Worm (Caenorhabditis elegans): ENCODE data around the gene Y70C5A.2.
"Not testable (repeated sequence)": the region's sequence is repeated elsewhere in the genome, so short reads cannot be mapped to it uniquely, and the experiment has no call there.

Y70C5A.2 gene

DNA sequence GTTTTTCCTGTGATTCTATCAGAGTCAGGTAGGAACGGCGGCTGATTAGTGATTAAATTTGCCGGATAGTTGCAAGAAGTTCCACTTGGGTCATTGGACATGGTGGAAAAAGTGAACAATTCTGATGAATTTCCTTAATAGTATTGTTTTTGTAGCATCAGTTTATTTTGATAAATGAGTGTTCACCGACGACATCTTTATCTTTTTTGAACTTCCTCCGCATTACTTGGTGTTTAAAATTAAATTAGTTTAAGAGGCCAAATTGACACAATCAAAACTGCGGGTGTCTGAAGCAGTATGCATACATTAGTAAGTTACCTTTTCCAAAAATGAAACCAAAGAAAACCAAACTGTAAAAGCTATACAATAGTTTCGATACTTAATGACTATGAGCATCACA lies 26.2 kb upstream of the Y70C5A.2 start, which contains the start of gene W06G6.11:
Gene W06G6.11 (minus strand): TSS at position 101 of the 400 bp plus-strand sequence.
- not testable (repeated sequence) for TF ChIP-seq ceh-13 (GFP tag; optimal IDR thresholded peaks at IDR 0.05); hnd-1 (tag; optimal IDR thresholded peaks at IDR 0.05); hmg-4 (GFP tag; optimal IDR thresholded peaks at IDR 0.05)

DNA sequence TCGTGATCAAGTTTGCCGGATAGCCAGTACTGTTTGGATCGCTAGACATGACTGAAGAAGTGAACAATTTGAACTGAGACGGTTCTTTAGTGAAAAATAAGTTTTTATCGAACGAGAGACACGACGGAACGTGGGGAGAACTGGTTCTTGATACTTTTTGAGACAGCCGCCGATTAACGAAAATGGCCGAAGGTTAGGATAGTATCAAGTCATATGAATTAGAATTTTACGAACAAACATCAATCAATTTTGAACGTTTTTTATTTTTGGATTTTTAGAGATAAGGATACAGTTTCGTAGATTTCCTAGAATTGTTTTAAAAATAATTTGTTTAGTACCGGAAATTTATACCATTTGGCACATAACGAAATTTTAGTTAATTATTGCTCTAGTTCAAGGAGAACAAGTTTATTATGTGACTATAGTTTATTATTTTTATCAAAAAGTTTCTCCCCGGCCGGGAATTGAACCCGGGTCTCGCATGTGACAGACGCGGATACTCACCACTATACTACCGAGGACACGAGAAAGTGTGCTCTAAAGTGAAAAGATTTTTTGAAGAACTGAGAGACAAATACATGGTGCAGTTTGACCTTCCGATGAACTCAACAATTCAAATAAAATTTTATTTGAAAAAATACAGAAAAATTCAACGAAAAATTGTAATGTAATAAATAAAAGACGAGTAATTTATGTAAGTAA lies 25.5 kb upstream of the Y70C5A.2 start, which contains the start of gene W06G6.20:
Gene W06G6.20 (minus strand): TSS at position 51 of the 702 bp plus-strand sequence.
- no peak for TF ChIP-seq ceh-13 (GFP tag; optimal IDR thresholded peaks at IDR 0.05)
- no peak for TF ChIP-seq ama-1 (optimal IDR thresholded peaks at IDR 0.05)
- no peak for TF ChIP-seq B0310.2 (tag; optimal IDR thresholded peaks at IDR 0.05)
- no peak for TF ChIP-seq sea-1 (GFP tag; conservative IDR thresholded peaks at IDR 0.05)

DNA sequence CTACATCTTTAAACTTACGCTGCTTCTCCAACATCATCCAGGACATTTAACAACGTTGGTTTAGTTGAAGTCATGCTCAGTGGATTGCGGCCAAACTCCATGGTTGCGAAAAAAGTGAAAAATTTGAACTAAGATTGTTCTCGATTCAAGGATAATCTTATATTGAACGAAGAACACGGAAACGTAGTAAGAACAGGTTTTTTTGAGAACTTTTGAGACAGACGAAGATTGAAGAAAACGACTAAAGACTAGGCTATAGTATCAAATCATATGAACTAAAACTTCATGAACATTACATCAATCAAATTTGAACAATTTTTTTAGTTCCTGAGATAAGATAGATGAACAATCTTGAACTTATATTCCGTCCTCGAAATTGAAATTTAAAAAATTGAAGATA lies 24.1 kb upstream of the Y70C5A.2 start, which contains the start of gene W06G6.10:
Gene W06G6.10 (minus strand): TSS at position 101 of the 400 bp plus-strand sequence.
- TF ChIP-seq flt-1 (GFP tag; IDR thresholded peaks at IDR 0.05) (no peak), B0310.2 (tag; optimal IDR thresholded peaks at IDR 0.05) (no peak), sea-1 (GFP tag; conservative IDR thresholded peaks at IDR 0.05) (no peak), tbx-11 (GFP tag; IDR thresholded peaks at IDR 0.05) (no peak)

DNA sequence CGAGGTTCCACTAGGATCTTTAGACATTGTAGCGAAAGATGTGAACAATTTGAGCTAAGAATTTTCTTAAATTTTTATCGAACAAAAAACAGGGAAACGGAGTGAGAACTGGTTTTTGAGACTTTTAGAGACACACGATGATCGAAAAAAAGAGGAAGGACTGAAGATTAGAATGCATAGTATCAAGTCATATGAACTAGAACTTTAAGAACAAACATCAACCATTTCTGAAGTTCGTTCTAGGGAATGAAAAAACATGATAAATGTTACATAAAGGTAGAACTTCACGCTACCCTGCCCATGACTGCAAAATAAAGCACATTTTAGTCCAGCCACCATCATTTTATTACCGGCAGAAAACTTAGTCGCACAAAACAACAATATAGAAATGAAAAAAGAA lies 23.4 kb upstream of the Y70C5A.2 start, which contains the start of gene W06G6.9:
Gene W06G6.9 (minus strand): TSS at position 101 of the 400 bp plus-strand sequence.
- TF ChIP-seq hnd-1 (tag; optimal IDR thresholded peaks at IDR 0.05) (no peak), sea-1 (GFP tag; conservative IDR thresholded peaks at IDR 0.05) (no peak), ceh-13 (GFP tag; optimal IDR thresholded peaks at IDR 0.05) (no peak), ama-1 (optimal IDR thresholded peaks at IDR 0.05) (no peak), B0310.2 (tag; optimal IDR thresholded peaks at IDR 0.05) (no peak), scrt-1 (GFP tag; IDR thresholded peaks at IDR 0.05) (no peak), F13C5.2 (tag; optimal IDR thresholded peaks at IDR 0.05) (no peak), hmbx-1 (tag; optimal IDR thresholded peaks at IDR 0.05) (no peak), pes-1 (GFP tag; IDR thresholded peaks at IDR 0.05) (no peak), ceh-36 (tag; optimal IDR thresholded peaks at IDR 0.05) (no peak), hmg-4 (GFP tag; optimal IDR thresholded peaks at IDR 0.05) (no peak), ets-7 (tag; optimal IDR thresholded peaks at IDR 0.05) (no peak), tbx-11 (GFP tag; IDR thresholded peaks at IDR 0.05) (no peak), tbx-37 (GFP tag; conservative IDR thresholded peaks at IDR 0.05) (no peak), flt-1 (GFP tag; IDR thresholded peaks at IDR 0.05) (no peak)

DNA sequence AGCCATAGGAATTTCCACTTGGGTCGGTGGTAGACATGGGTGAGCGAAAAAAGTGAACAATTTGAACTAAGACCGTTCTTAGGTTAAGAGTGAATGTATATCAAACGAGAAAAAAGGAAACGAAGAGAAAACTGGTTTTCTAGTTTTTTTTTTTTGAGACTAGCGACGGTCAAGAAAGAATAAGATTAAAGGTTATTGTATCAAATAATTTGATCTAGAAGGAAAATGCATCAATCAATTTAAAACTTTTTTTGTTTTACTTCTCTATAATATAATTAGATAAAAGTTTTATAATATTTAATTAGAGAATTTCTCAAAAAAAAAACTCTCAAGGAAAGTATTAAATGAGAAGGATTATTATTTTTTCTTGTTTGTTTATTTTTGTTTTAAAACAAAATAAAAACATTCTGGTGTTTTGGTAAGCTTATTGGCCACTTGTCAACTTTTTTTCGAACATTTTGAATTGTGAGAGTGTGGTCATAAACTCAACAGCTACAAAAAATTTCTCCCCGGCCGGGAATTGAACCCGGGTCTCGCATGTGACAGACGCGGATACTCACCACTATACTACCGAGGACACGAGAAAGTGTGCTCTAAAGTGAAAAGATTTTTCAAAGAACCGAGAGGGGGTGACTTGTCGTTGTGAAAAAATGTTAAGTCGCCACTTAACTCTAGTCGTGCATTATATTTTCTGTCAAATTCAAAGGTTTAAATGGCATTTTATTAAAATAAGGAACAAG lies 22.4 kb upstream of the Y70C5A.2 start, which contains the start of gene W06G6.17:
Gene W06G6.17 (minus strand): TSS at position 51 of the 740 bp plus-strand sequence.
- TF ChIP-seq ceh-36 (tag; optimal IDR thresholded peaks at IDR 0.05) (no peak), sea-1 (GFP tag; conservative IDR thresholded peaks at IDR 0.05) (no peak), tbx-11 (GFP tag; IDR thresholded peaks at IDR 0.05) (no peak), hmg-4 (GFP tag; optimal IDR thresholded peaks at IDR 0.05) (no peak), hmbx-1 (tag; optimal IDR thresholded peaks at IDR 0.05) (no peak), pes-1 (GFP tag; IDR thresholded peaks at IDR 0.05) (no peak), aly-1 (tag; optimal IDR thresholded peaks at IDR 0.05) (no peak), hnd-1 (tag; optimal IDR thresholded peaks at IDR 0.05) (no peak), F13C5.2 (tag; optimal IDR thresholded peaks at IDR 0.05) (no peak), scrt-1 (GFP tag; IDR thresholded peaks at IDR 0.05) (no peak), tbx-37 (GFP tag; conservative IDR thresholded peaks at IDR 0.05) (no peak), ama-1 (optimal IDR thresholded peaks at IDR 0.05) (no peak), B0310.2 (tag; optimal IDR thresholded peaks at IDR 0.05) (no peak), ets-7 (tag; optimal IDR thresholded peaks at IDR 0.05) (no peak), tra-4 (tag; optimal IDR thresholded peaks at IDR 0.05) (no peak), flt-1 (GFP tag; IDR thresholded peaks at IDR 0.05) (no peak)

DNA sequence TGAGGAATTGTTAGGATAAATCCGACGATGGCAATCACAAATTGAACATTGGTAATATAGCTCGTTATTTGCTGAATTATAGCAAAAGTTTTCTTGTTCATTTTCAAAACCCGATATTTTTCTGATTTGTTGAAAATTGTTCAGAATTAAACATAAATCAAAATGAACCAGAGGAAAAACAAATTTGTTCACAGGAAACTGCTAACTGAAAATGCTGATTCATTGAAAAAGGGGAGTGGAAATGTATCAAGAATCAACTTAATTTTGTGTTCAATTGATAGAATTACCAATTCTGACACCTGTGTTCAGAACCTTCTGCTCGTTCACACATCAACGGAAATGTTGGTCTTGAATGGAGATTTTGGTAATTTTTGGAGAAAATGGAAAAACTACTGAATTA lies 20.5 kb upstream of the Y70C5A.2 start, which contains the start of gene srw-77:
Gene srw-77 (minus strand): TSS at position 101 of the 400 bp plus-strand sequence.
- TF ChIP-seq sea-1 (GFP tag; conservative IDR thresholded peaks at IDR 0.05), result no peak
- TF ChIP-seq ets-7 (tag; optimal IDR thresholded peaks at IDR 0.05), result no peak
- TF ChIP-seq aly-1 (tag; optimal IDR thresholded peaks at IDR 0.05), result no peak
- no peak for TF ChIP-seq hmg-4 (GFP tag; optimal IDR thresholded peaks at IDR 0.05)
- no peak for TF ChIP-seq B0310.2 (tag; optimal IDR thresholded peaks at IDR 0.05)

DNA sequence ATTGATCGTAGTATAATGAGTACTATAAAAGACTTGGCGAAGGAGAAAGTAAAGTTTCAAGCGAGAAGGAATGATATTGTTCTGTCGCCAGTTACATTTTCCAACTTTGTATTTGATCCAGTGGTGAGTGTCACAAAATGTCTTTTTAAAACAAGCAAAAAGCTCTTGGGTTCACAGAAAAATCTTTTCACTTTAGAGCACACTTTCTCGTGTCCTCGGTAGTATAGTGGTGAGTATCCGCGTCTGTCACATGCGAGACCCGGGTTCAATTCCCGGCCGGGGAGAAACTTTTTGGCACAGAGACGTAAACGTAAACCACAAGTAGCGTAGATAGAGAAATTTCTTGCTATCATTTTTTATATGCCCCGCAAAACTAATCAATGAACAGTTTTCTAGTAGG lies 17.4 kb upstream of the Y70C5A.2 start:
- TF ChIP-seq F13C5.2 (tag; optimal IDR thresholded peaks at IDR 0.05) (no peak), pes-1 (GFP tag; IDR thresholded peaks at IDR 0.05) (no peak), tbx-37 (GFP tag; conservative IDR thresholded peaks at IDR 0.05) (no peak), sea-1 (GFP tag; conservative IDR thresholded peaks at IDR 0.05) (no peak), tbx-11 (GFP tag; IDR thresholded peaks at IDR 0.05) (no peak), aly-1 (tag; optimal IDR thresholded peaks at IDR 0.05) (no peak), hmbx-1 (tag; optimal IDR thresholded peaks at IDR 0.05) (no peak), ceh-13 (GFP tag; optimal IDR thresholded peaks at IDR 0.05) (no peak), ceh-36 (tag; optimal IDR thresholded peaks at IDR 0.05) (no peak), B0310.2 (tag; optimal IDR thresholded peaks at IDR 0.05) (no peak), flt-1 (GFP tag; IDR thresholded peaks at IDR 0.05) (no peak)

DNA sequence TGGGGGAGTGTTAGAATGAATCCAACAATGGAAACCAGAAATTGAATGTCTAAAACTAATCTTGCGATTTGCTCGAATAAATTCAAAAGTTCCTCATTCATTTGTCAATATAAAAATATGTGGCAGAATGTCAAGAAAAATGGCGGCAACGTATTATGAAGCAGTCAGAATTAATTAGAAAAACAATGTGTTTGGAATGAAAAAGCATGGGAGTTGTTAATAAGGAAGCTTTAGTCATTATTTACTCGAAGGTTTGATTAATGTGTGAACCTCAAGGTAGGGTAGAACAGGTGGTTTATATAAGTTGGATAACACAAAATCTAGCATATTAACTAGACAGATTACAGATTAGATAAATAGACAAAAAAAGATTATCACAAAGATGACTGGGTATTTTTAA lies 15.2 kb upstream of the Y70C5A.2 start, which contains the start of gene srw-76:
Gene srw-76 (minus strand): TSS at position 101 of the 400 bp plus-strand sequence.
- TF ChIP-seq tbx-37 (GFP tag; conservative IDR thresholded peaks at IDR 0.05) (no peak), B0310.2 (tag; optimal IDR thresholded peaks at IDR 0.05) (no peak), hmg-4 (GFP tag; optimal IDR thresholded peaks at IDR 0.05) (no peak), aly-1 (tag; optimal IDR thresholded peaks at IDR 0.05) (no peak), ceh-13 (GFP tag; optimal IDR thresholded peaks at IDR 0.05) (no peak), tbx-11 (GFP tag; IDR thresholded peaks at IDR 0.05) (no peak), ama-1 (optimal IDR thresholded peaks at IDR 0.05) (no peak), tra-4 (tag; optimal IDR thresholded peaks at IDR 0.05) (no peak), hmbx-1 (tag; optimal IDR thresholded peaks at IDR 0.05) (no peak), pes-1 (GFP tag; IDR thresholded peaks at IDR 0.05) (no peak), ets-7 (tag; optimal IDR thresholded peaks at IDR 0.05) (no peak), flt-1 (GFP tag; IDR thresholded peaks at IDR 0.05) (no peak), hnd-1 (tag; optimal IDR thresholded peaks at IDR 0.05) (no peak), F13C5.2 (tag; optimal IDR thresholded peaks at IDR 0.05) (no peak), sea-1 (GFP tag; conservative IDR thresholded peaks at IDR 0.05) (no peak), scrt-1 (GFP tag; IDR thresholded peaks at IDR 0.05) (no peak), ceh-36 (tag; optimal IDR thresholded peaks at IDR 0.05) (no peak)
